Worm (Caenorhabditis elegans): ENCODE results near the gene F54H5.2.

ce11 chrII:6628397-6628796 is 1.1 kb downstream of the F54H5.2 start:
- TF ChIP-seq jun-1 (tag; optimal IDR thresholded peaks at IDR 0.05) (no peak), fkh-10 (GFP tag; optimal IDR thresholded peaks at IDR 0.05) (no peak), nhr-25 (tag; optimal IDR thresholded peaks at IDR 0.05) (no peak), egl-27 (tag; optimal IDR thresholded peaks at IDR 0.05) (no peak)

Measured in whole organism, L3 larva.